Worm (Caenorhabditis elegans) whole organism, midembryonic: ENCODE results near the gene clc-18.

Experiments
- T22C8.4 ChIP-seq: fragments of 200-800 bp; sonication (Bioruptor generic); IDR thresholded peaks from 2 replicates; pipeline ENCODE4 v1.3.6; 2022; ENCODE audit warnings: missing genetic modification characterization, missing compliant biosample characterization
- cog-1 ChIP-seq: sonication (generic microtip); optimal IDR thresholded peaks from 2 replicates; lab custom pipeline; 2016; ENCODE audit warnings: missing genetic modification characterization, missing compliant biosample characterization
- flt-1 ChIP-seq: fragments of 200-800 bp; sonication (Bioruptor generic); IDR thresholded peaks from 2 replicates; pipeline ENCODE4 v1.3.6; 2022; ENCODE audit warnings: missing genetic modification characterization, missing compliant biosample characterization
- klf-2 ChIP-seq: fragments of 200-800 bp; sonication (Bioruptor generic); conservative IDR thresholded peaks from 2 replicates; pipeline ENCODE4 v1.3.6; 2022; ENCODE audit warnings: missing genetic modification reagents, missing genetic modification characterization, missing compliant biosample characterization
- med-1 ChIP-seq: sonication (generic microtip); optimal IDR thresholded peaks from 2 replicates; lab custom pipeline; 2017; ENCODE audit warnings: missing genetic modification characterization, mild to moderate bottlenecking, missing compliant biosample characterization, antibody characterized with exemption, missing genetic modification reagents; ENCODE audit not compliant: insufficient read depth
- ref-1 ChIP-seq: fragments of 200-800 bp; sonication (Bioruptor generic); conservative IDR thresholded peaks from 2 replicates; pipeline ENCODE4 v1.3.6; 2022; ENCODE audit warnings: missing genetic modification reagents, missing genetic modification characterization, missing compliant biosample characterization
- ztf-23 ChIP-seq: fragments of 200-800 bp; sonication (Bioruptor generic); IDR thresholded peaks from 2 replicates; pipeline ENCODE4 v1.3.6; 2022; ENCODE audit warnings: missing genetic modification reagents, missing genetic modification characterization, missing compliant biosample characterization
- ztf-29 ChIP-seq: fragments of 200-800 bp; sonication (Bioruptor generic); IDR thresholded peaks from 2 replicates; pipeline ENCODE4 v1.3.6; 2022; ENCODE audit warnings: missing genetic modification reagents, missing genetic modification characterization, missing compliant biosample characterization

- TF ChIP-seq flt-1 (no peak), med-1 (no peak), cog-1 (no peak), klf-2 (GFP tag; lab: Robert Waterston, UW) (no peak), T22C8.4 (GFP tag; lab: Robert Waterston, UW) (no peak), ztf-29 (GFP tag; lab: Robert Waterston, UW) (no peak), ztf-23 (GFP tag; lab: Robert Waterston, UW) (no peak), ref-1 (GFP tag; lab: Robert Waterston, UW) (no peak)
Observed at ce11 chrV:4109873-4110272, at the start of gene clc-18.
